Fruit fly (Drosophila melanogaster) whole organism, prepupa: Measurements from ENCODE around the gene CG7988.

Experiments used
- Blimp-1 ChIP-seq: fragments of 200-800 bp; sonication (Bioruptor generic); optimal IDR thresholded peaks from 3 replicates; lab custom pipeline; 2017; ENCODE audit warnings: missing biosample characterization, missing genetic modification characterization, mild to moderate bottlenecking, moderate library complexity, missing genetic modification reagents
- CG10631 ChIP-seq: fragments of 200-800 bp; sonication (Bioruptor generic); optimal IDR thresholded peaks from 2 replicates; lab custom pipeline; 2016; ENCODE audit warnings: missing biosample characterization, missing genetic modification characterization
- CG10669 ChIP-seq: fragments of 200-800 bp; sonication (Bioruptor generic); optimal IDR thresholded peaks from 3 replicates; lab custom pipeline; 2018; ENCODE audit warnings: missing biosample characterization, mild to moderate bottlenecking, missing genetic modification characterization, moderate library complexity
- CG11294 ChIP-seq: fragments of 200-800 bp; sonication (Bioruptor generic); IDR thresholded peaks from 2 replicates; pipeline ENCODE4 v1.3.6; 2022; ENCODE audit warnings: missing biosample characterization, missing genetic modification characterization
- CG11902 ChIP-seq: fragments of 200-800 bp; sonication (Bioruptor generic); optimal IDR thresholded peaks from 3 replicates; lab custom pipeline; 2016; ENCODE audit warnings: missing biosample characterization, missing genetic modification characterization
- CG15336 ChIP-seq: fragments of 200-800 bp; sonication (Bioruptor generic); IDR thresholded peaks from 2 replicates; pipeline ENCODE4 v1.3.6; 2022; ENCODE audit warnings: missing biosample characterization, missing genetic modification characterization
- CG3032 ChIP-seq: fragments of 200-800 bp; optimal IDR thresholded peaks from 2 replicates; lab custom pipeline; 2019; ENCODE audit warnings: missing biosample characterization, mild to moderate bottlenecking, missing genetic modification characterization, moderate library complexity
- CG31627 ChIP-seq: fragments of 200-800 bp; sonication (Bioruptor generic); optimal IDR thresholded peaks from 3 replicates; lab custom pipeline; 2016; ENCODE audit warnings: missing biosample characterization, missing genetic modification characterization
- CG34406 ChIP-seq: fragments of 200-800 bp; sonication (Bioruptor generic); optimal IDR thresholded peaks from 3 replicates; lab custom pipeline; 2016; ENCODE audit warnings: missing biosample characterization, missing genetic modification characterization
- CG3919 ChIP-seq: fragments of 200-800 bp; sonication (Bioruptor generic); optimal IDR thresholded peaks from 3 replicates; lab custom pipeline; 2016; ENCODE audit warnings: missing biosample characterization, missing genetic modification characterization
- CG4318 ChIP-seq: fragments of 200-800 bp; sonication (Bioruptor generic); optimal IDR thresholded peaks from 3 replicates; lab custom pipeline; 2017; ENCODE audit warnings: missing biosample characterization, mild to moderate bottlenecking, missing genetic modification characterization
- CG6163 ChIP-seq: fragments of 200-800 bp; sonication (Bioruptor generic); IDR thresholded peaks from 3 replicates; pipeline ENCODE4 v1.3.6; 2022; ENCODE audit warnings: missing biosample characterization, missing genetic modification characterization
- CG6276 ChIP-seq: fragments of 200-800 bp; sonication (Bioruptor generic); optimal IDR thresholded peaks from 2 replicates; lab custom pipeline; 2017; ENCODE audit warnings: missing biosample characterization, mild to moderate bottlenecking, missing genetic modification characterization
- CG6808 ChIP-seq: fragments of 200-800 bp; sonication (Bioruptor generic); optimal IDR thresholded peaks from 3 replicates; lab custom pipeline; 2017; ENCODE audit warnings: missing biosample characterization, missing genetic modification characterization, mild to moderate bottlenecking, moderate library complexity, missing genetic modification reagents
- CG6854 ChIP-seq: fragments of 200-800 bp; sonication (Bioruptor generic); optimal IDR thresholded peaks from 2 replicates; lab custom pipeline; 2017; ENCODE audit warnings: missing biosample characterization, mild to moderate bottlenecking, missing genetic modification characterization
- CG7368 ChIP-seq: fragments of 200-800 bp; sonication (Bioruptor generic); optimal IDR thresholded peaks from 3 replicates; lab custom pipeline; 2016; ENCODE audit warnings: missing biosample characterization, missing genetic modification characterization
- CG8319 ChIP-seq: fragments of 200-800 bp; sonication (Bioruptor generic); optimal IDR thresholded peaks from 3 replicates; lab custom pipeline; 2016; ENCODE audit warnings: missing biosample characterization, missing genetic modification characterization
- CG8632 ChIP-seq: fragments of 200-800 bp; sonication (Bioruptor generic); optimal IDR thresholded peaks from 3 replicates; lab custom pipeline; 2016; ENCODE audit warnings: missing biosample characterization, missing genetic modification characterization
- Eip75B ChIP-seq: fragments of 200-800 bp; sonication (Bioruptor generic); optimal IDR thresholded peaks from 3 replicates; lab custom pipeline; 2016; ENCODE audit warnings: missing biosample characterization, missing genetic modification characterization
- Eip78C ChIP-seq: fragments of 200-800 bp; sonication (Bioruptor generic); peaks from one replicate; lab custom pipeline; 2016; ENCODE audit warnings: missing biosample characterization, missing genetic modification characterization
- Eip93F ChIP-seq: fragments of 200-800 bp; sonication (Bioruptor generic); optimal IDR thresholded peaks from 2 replicates; lab custom pipeline; 2016; ENCODE audit warnings: missing biosample characterization, mild to moderate bottlenecking, missing genetic modification characterization
- Ets96B ChIP-seq: fragments of 200-800 bp; optimal IDR thresholded peaks from 2 replicates; lab custom pipeline; 2019; ENCODE audit warnings: missing biosample characterization, mild to moderate bottlenecking, missing genetic modification characterization, moderate library complexity
- Gug ChIP-seq: fragments of 200-800 bp; sonication (Bioruptor generic); IDR thresholded peaks from 2 replicates; pipeline ENCODE4 v1.3.6; 2022; ENCODE audit warnings: missing biosample characterization, missing genetic modification characterization
- Hr39 ChIP-seq: fragments of 200-800 bp; sonication (Bioruptor generic); optimal IDR thresholded peaks from 2 replicates; lab custom pipeline; 2016; ENCODE audit warnings: missing biosample characterization, missing genetic modification characterization
- Hr4 ChIP-seq: fragments of 200-800 bp; sonication (Bioruptor generic); optimal IDR thresholded peaks from 3 replicates; lab custom pipeline; 2016; ENCODE audit warnings: missing biosample characterization, missing genetic modification characterization
- Lpt ChIP-seq: fragments of 200-800 bp; sonication (Bioruptor generic); optimal IDR thresholded peaks from 3 replicates; lab custom pipeline; 2016; ENCODE audit warnings: missing biosample characterization, missing genetic modification characterization
- Met ChIP-seq: fragments of 200-800 bp; sonication (Bioruptor generic); optimal IDR thresholded peaks from 3 replicates; lab custom pipeline; 2016; ENCODE audit warnings: missing biosample characterization, missing genetic modification characterization
- OdsH ChIP-seq: fragments of 200-800 bp; sonication (Bioruptor generic); optimal IDR thresholded peaks from 3 replicates; lab custom pipeline; 2016; ENCODE audit warnings: missing biosample characterization, missing genetic modification characterization
- Smox ChIP-seq: fragments of 200-800 bp; sonication (Bioruptor generic); optimal IDR thresholded peaks from 3 replicates; lab custom pipeline; 2016; ENCODE audit warnings: missing biosample characterization, missing genetic modification characterization
- Sox102F ChIP-seq: fragments of 200-800 bp; sonication (Bioruptor generic); optimal IDR thresholded peaks from 2 replicates; lab custom pipeline; 2016; ENCODE audit warnings: missing biosample characterization, mild to moderate bottlenecking, missing genetic modification characterization
- Sox15 ChIP-seq: fragments of 200-800 bp; sonication (Bioruptor generic); optimal IDR thresholded peaks from 3 replicates; lab custom pipeline; 2016; ENCODE audit warnings: missing biosample characterization, missing genetic modification characterization
- achi ChIP-seq: fragments of 200-800 bp; sonication (Bioruptor generic); optimal IDR thresholded peaks from 3 replicates; lab custom pipeline; 2016; ENCODE audit warnings: missing biosample characterization, missing genetic modification characterization
- acj6 ChIP-seq: fragments of 200-800 bp; sonication (Bioruptor generic); optimal IDR thresholded peaks from 3 replicates; lab custom pipeline; 2016; ENCODE audit warnings: missing biosample characterization, missing genetic modification characterization
- dac ChIP-seq: fragments of 200-800 bp; sonication (Bioruptor generic); optimal IDR thresholded peaks from 2 replicates; lab custom pipeline; 2017; ENCODE audit warnings: missing biosample characterization, mild to moderate bottlenecking, missing genetic modification characterization
- eg ChIP-seq: fragments of 200-800 bp; sonication (Bioruptor generic); IDR thresholded peaks from 3 replicates; pipeline ENCODE4 v1.3.6; 2022; ENCODE audit warnings: missing biosample characterization, missing genetic modification characterization
- esn ChIP-seq: fragments of 200-800 bp; sonication (Bioruptor generic); optimal IDR thresholded peaks from 2 replicates; lab custom pipeline; 2016; ENCODE audit warnings: missing biosample characterization, mild to moderate bottlenecking, missing genetic modification characterization, moderate library complexity
- fkh ChIP-seq: fragments of 200-800 bp; sonication (Bioruptor generic); optimal IDR thresholded peaks from 3 replicates; lab custom pipeline; 2017; ENCODE audit warnings: missing biosample characterization, mild to moderate bottlenecking, missing genetic modification characterization, moderate library complexity
- lz ChIP-seq: fragments of 200-800 bp; sonication (Bioruptor generic); optimal IDR thresholded peaks from 3 replicates; lab custom pipeline; 2016; ENCODE audit warnings: missing biosample characterization, missing genetic modification characterization
- pdm3 ChIP-seq: fragments of 200-800 bp; sonication (Bioruptor generic); optimal IDR thresholded peaks from 3 replicates; lab custom pipeline; 2016; ENCODE audit warnings: missing biosample characterization, missing genetic modification characterization
- salr ChIP-seq, 2 experiments: fragments of 200-800 bp; sonication (Bioruptor generic); optimal IDR thresholded peaks; 3 replicates each; lab custom pipeline; 2016 to 2018; ENCODE audit warnings: missing biosample characterization in 2 of 2, missing genetic modification characterization in 2 of 2, mild to moderate bottlenecking in 1 of 2
- spab ChIP-seq: fragments of 200-800 bp; sonication (Bioruptor generic); optimal IDR thresholded peaks from 2 replicates; lab custom pipeline; 2017; ENCODE audit warnings: missing biosample characterization, mild to moderate bottlenecking, missing genetic modification characterization, missing genetic modification reagents
- ss ChIP-seq, 2 experiments: fragments of 200-800 bp; sonication (Bioruptor generic); optimal IDR thresholded peaks; 2 replicates in 1 of 2; 3 replicates in 1 of 2; lab custom pipeline; 2017 to 2018; ENCODE audit warnings: mild to moderate bottlenecking in 2 of 2, missing biosample characterization in 2 of 2, missing genetic modification characterization in 2 of 2, moderate library complexity in 1 of 2
- svp ChIP-seq: fragments of 200-800 bp; sonication (Bioruptor generic); peaks from one replicate; lab custom pipeline; 2016; ENCODE audit warnings: missing biosample characterization, missing genetic modification characterization
- topi ChIP-seq: fragments of 200-800 bp; sonication (Bioruptor generic); optimal IDR thresholded peaks from 3 replicates; lab custom pipeline; 2016; ENCODE audit warnings: missing biosample characterization, missing genetic modification characterization
- vri ChIP-seq: fragments of 200-800 bp; sonication (Bioruptor generic); optimal IDR thresholded peaks from 3 replicates; lab custom pipeline; 2016; ENCODE audit warnings: missing biosample characterization, mild to moderate bottlenecking, missing genetic modification characterization

CG7988 gene

DNA sequence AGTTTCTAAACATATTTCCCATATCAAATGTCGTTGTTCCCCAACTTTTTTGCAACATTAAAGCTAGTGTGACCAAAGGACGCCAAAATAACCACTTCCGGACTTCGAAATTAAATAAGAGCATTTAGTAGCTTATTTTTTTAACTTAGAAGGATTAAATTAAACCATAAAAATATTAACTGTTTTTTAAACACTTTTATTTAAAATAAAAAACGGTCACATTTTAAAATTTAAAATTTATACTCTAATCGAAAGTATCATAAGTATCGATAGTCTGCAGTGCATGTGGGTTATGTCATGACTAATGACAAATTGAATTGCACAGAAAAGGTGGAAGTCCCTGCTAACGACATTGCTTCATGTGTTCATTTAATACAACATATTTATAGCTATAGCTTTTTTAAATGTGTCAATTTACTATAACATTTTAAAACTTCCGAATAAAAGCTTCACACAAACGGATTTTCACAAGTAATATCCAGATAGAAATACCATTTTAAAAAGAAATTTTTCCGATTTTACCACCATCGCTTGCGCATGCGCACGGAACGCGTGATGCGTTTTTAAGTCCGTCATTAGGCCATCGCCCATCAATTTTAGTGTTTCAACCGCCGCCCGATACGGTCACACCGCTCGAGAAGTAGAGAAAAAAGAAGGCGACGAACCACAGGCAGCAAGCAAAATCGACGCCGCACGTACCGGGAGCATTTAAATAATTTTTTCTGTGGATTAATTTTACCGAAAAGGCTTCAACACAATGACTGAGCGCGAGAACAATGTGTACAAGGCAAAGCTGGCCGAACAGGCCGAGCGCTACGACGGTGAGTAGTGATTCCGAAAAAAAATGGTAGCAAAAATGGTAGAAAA lies 22.0 kb downstream of the CG7988 start, which contains the start of the genes CG7156 and 14-3-3epsilon (continued):
- TF ChIP-seq CG6276: no peak
- TF ChIP-seq CG8632 (GFP tag; lab: Kevin White, UChicago): peak; percentile 18
- TF ChIP-seq CG31627 (GFP tag; lab: Kevin White, UChicago): peak; percentile 0
- peak; percentile 44 for TF ChIP-seq CG6808

DNA sequence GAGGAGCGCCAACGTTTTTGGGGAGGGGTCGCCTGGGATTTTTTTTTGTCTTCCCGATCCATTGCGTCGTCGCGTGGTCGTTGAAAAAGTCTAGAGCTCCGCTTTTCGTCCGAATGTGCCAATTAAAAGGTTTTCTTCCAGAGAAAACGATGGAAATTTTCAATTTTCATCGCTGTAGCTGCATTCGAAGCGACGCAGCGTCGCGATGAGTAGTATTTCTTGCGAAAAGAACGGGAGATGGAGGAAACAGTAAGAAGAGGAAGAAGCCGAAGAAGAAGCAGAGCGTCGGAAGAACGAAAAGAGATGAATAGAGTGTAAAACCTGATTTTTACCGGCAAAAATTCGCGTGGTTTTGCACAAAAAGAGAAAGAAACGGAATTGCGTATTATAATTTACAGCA lies 22.7 kb downstream of the CG7988 start:
- TF ChIP-seq CG6276 (no peak), Eip93F (no peak), eg (0 out of 3 replicates have a peak, but pooled peaks have one; percentile 5), spab (GFP tag; lab: Kevin White, UChicago) (no peak), CG15336 (no peak), Blimp-1 (no peak), Eip78C (peak; percentile 2), CG6163 (GFP tag; lab: Robert Waterston, UW) (peak; percentile 15; the same call in 1 of the 3 replicates)

DNA sequence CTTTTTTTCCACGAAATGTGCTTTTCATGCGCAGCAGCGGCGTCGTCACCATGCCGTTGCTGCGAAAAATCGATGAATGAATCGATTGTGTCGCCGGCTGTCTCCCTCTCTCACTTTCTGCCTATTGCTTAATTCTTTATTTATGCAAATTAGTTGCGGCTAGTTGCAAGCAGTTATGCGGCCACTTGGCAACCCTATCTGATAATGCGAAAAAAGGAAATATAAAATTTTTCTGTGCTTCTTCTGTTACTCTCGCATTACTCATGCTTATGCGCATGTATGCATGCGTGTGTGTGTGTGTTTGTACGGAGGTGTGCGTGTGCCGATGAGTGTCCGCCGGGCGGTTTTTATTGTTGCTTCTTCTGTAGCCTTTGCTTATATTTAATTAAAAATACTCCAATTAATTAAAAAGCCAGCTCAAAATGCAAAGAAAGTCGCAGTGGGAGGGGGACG lies 23.4 kb downstream of the CG7988 start:
- no peak for TF ChIP-seq CG6854 (GFP tag; lab: Kevin White, UChicago)
- TF ChIP-seq CG8632 (GFP tag; lab: Kevin White, UChicago): peak; percentile 32
- TF ChIP-seq Smox (GFP tag; lab: Kevin White, UChicago): no peak
- TF ChIP-seq CG3032 (tag; lab: Kevin White, UChicago): peak; percentile 5
- peak; percentile 28; the same call in 1 of the 2 replicates for TF ChIP-seq CG15336
- TF ChIP-seq Sox102F (GFP tag; lab: Kevin White, UChicago): peak; percentile 29
- TF ChIP-seq eg: peak; percentile 47; the same call in 1 of the 3 replicates
- TF ChIP-seq CG4318 (GFP tag; lab: Kevin White, UChicago): no peak
- peak; percentile 54 for TF ChIP-seq Eip78C
- TF ChIP-seq fkh (GFP tag; lab: Kevin White, UChicago): no peak
- peak; percentile 30 for TF ChIP-seq Hr4
- TF ChIP-seq CG7368 (GFP tag; lab: Kevin White, UChicago): peak; percentile 31
- peak; percentile 44 for TF ChIP-seq esn
- peak; percentile 40 for TF ChIP-seq pdm3 (GFP tag; lab: Kevin White, UChicago)
- no peak for TF ChIP-seq svp
- TF ChIP-seq CG11294 (GFP tag; lab: Robert Waterston, UW): no peak
- no peak for TF ChIP-seq Lpt (GFP tag; lab: Kevin White, UChicago)
- peak; percentile 4 for TF ChIP-seq CG11902 (GFP tag; lab: Kevin White, UChicago)
- 0 out of 2 replicates have a peak, but pooled peaks have one; percentile 35 for TF ChIP-seq Gug (GFP tag; lab: Robert Waterston, UW)
- peak; percentile 3 for TF ChIP-seq acj6 (GFP tag; lab: Kevin White, UChicago)
- TF ChIP-seq CG10669 (GFP tag; lab: Kevin White, UChicago): peak; percentile 31
- TF ChIP-seq topi (GFP tag; lab: Kevin White, UChicago): peak; percentile 43
- TF ChIP-seq CG31627 (GFP tag; lab: Kevin White, UChicago): peak; percentile 47
- TF ChIP-seq CG6276: peak; percentile 15
- TF ChIP-seq Hr39: peak; percentile 39
- peak; percentile 16 for TF ChIP-seq vri
- peak; percentile 11 for TF ChIP-seq dac (GFP tag; lab: Kevin White, UChicago)
- TF ChIP-seq ss (GFP tag; optimal IDR thresholded peaks at IDR 0.05; lab: Kevin White, UChicago): no peak
- peak; percentile 14 for TF ChIP-seq Eip75B (GFP tag; lab: Kevin White, UChicago)
- peak; percentile 41 for TF ChIP-seq CG3919
- TF ChIP-seq salr (GFP tag; optimal IDR thresholded peaks at IDR 0.05; lab: Kevin White, UChicago): no peak
- peak; percentile 53 for TF ChIP-seq Met (GFP tag; lab: Kevin White, UChicago)
- TF ChIP-seq spab (GFP tag; lab: Kevin White, UChicago): no peak
- TF ChIP-seq Sox15: peak; percentile 30
- peak; percentile 10 for TF ChIP-seq CG34406 (GFP tag; lab: Kevin White, UChicago)
- TF ChIP-seq achi: peak; percentile 56
- peak; percentile 18 for TF ChIP-seq CG10631 (GFP tag; lab: Kevin White, UChicago)
- peak; percentile 41 for TF ChIP-seq OdsH (GFP tag; lab: Kevin White, UChicago)
- TF ChIP-seq Ets96B (tag; lab: Kevin White, UChicago): peak; percentile 10
- TF ChIP-seq Blimp-1: no peak
- TF ChIP-seq CG6163 (GFP tag; lab: Robert Waterston, UW): peak; percentile 68
- peak; percentile 49 for TF ChIP-seq lz (GFP tag; lab: Kevin White, UChicago)
- TF ChIP-seq CG8319 (GFP tag; lab: Kevin White, UChicago): no peak
